Worm (Caenorhabditis elegans): ENCODE results near the gene irg-5.

The irg-5 gene

ce11 chrV:13715223-13715686 lies 23.0 kb downstream of the irg-5 start, which contains the start of gene zipt-9:
zipt-9 (minus strand) TSS chrV:13715273.
- peak; percentile 34 for TF ChIP-seq B0310.2 (tag; optimal IDR thresholded peaks at IDR 0.05)
- TF ChIP-seq scrt-1 (GFP tag; IDR thresholded peaks at IDR 0.05), result no peak
- TF ChIP-seq flt-1 (GFP tag; IDR thresholded peaks at IDR 0.05), result no peak
- peak; percentile 11 for TF ChIP-seq hmg-4 (GFP tag; optimal IDR thresholded peaks at IDR 0.05)
- TF ChIP-seq ets-7 (tag; optimal IDR thresholded peaks at IDR 0.05), result peak; percentile 57
- TF ChIP-seq tbx-37 (GFP tag; conservative IDR thresholded peaks at IDR 0.05), result peak; percentile 70
- no peak for TF ChIP-seq hnd-1 (tag; optimal IDR thresholded peaks at IDR 0.05)
- 0 out of 2 replicates have a peak, but pooled peaks have one; percentile 45 for TF ChIP-seq tbx-11 (GFP tag; IDR thresholded peaks at IDR 0.05)
- peak; percentile 28 for TF ChIP-seq tra-4 (tag; optimal IDR thresholded peaks at IDR 0.05)
- TF ChIP-seq F13C5.2 (tag; optimal IDR thresholded peaks at IDR 0.05), result peak; percentile 72
- no peak for TF ChIP-seq hmbx-1 (tag; optimal IDR thresholded peaks at IDR 0.05)
- no peak for TF ChIP-seq aly-1 (tag; optimal IDR thresholded peaks at IDR 0.05)

ce11 chrV:13711060-13711459 lies 27.2 kb downstream of the irg-5 start, which contains the start of gene srx-96:
srx-96 (plus strand) TSS chrV:13711360.
- TF ChIP-seq B0310.2 (tag; optimal IDR thresholded peaks at IDR 0.05), result no peak
- no peak for TF ChIP-seq sea-1 (GFP tag; conservative IDR thresholded peaks at IDR 0.05)
- TF ChIP-seq scrt-1 (GFP tag; IDR thresholded peaks at IDR 0.05), result no peak

- TF ChIP-seq ama-1 (optimal IDR thresholded peaks at IDR 0.05) (no peak), B0310.2 (tag; optimal IDR thresholded peaks at IDR 0.05) (no peak), tra-4 (tag; optimal IDR thresholded peaks at IDR 0.05) (no peak), ceh-13 (GFP tag; optimal IDR thresholded peaks at IDR 0.05) (no peak), hmbx-1 (tag; optimal IDR thresholded peaks at IDR 0.05) (no peak), F13C5.2 (tag; optimal IDR thresholded peaks at IDR 0.05) (no peak), sea-1 (GFP tag; conservative IDR thresholded peaks at IDR 0.05) (no peak), flt-1 (GFP tag; IDR thresholded peaks at IDR 0.05) (no peak), tbx-37 (GFP tag; conservative IDR thresholded peaks at IDR 0.05) (no peak), ceh-36 (tag; optimal IDR thresholded peaks at IDR 0.05) (no peak), tbx-11 (GFP tag; IDR thresholded peaks at IDR 0.05) (no peak), hmg-4 (GFP tag; optimal IDR thresholded peaks at IDR 0.05) (no peak), aly-1 (tag; optimal IDR thresholded peaks at IDR 0.05) (no peak), pes-1 (GFP tag; IDR thresholded peaks at IDR 0.05) (no peak), hnd-1 (tag; optimal IDR thresholded peaks at IDR 0.05) (no peak), scrt-1 (GFP tag; IDR thresholded peaks at IDR 0.05) (no peak), ets-7 (tag; optimal IDR thresholded peaks at IDR 0.05) (no peak)
Observed at ce11 chrV:13707295-13707694, 31.0 kb downstream of the irg-5 start, which contains the start of gene hlh-34. hlh-34 (minus strand) TSS chrV:13707395.

DNA sequence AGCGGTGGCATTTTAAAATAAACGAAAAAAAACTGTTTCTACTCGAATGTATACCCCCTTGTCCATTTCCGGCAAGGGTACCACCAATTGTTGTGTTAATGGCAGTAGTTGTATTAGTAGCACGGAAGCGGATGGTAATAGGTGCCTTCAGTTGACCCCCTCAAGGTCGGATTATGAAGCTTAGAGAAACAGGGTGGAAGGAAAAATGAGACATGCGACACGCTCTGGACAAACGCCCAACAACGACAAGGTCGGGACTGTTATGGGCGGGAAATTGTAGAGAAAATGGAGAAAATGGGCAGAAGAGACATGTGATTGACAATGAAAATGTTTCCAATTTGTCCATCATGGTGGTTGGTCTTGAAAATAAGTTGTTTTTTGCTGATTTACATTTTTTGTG lies 34.3 kb downstream of the irg-5 start, which contains the start of gene T01D3.3:
Gene T01D3.3, plus strand, starts transcription at position 312 of the 400 bp plus-strand sequence.
- TF ChIP-seq pes-1 (GFP tag; IDR thresholded peaks at IDR 0.05), result no peak
- TF ChIP-seq ceh-36 (tag; optimal IDR thresholded peaks at IDR 0.05), result peak; percentile 10
- TF ChIP-seq scrt-1 (GFP tag; IDR thresholded peaks at IDR 0.05), result no peak
- TF ChIP-seq ets-7 (tag; optimal IDR thresholded peaks at IDR 0.05), result no peak
- no peak for TF ChIP-seq sea-1 (GFP tag; conservative IDR thresholded peaks at IDR 0.05)
- TF ChIP-seq ceh-13 (GFP tag; optimal IDR thresholded peaks at IDR 0.05), result no peak
- TF ChIP-seq hnd-1 (tag; optimal IDR thresholded peaks at IDR 0.05), result no peak
- TF ChIP-seq hmbx-1 (tag; optimal IDR thresholded peaks at IDR 0.05), result no peak

DNA sequence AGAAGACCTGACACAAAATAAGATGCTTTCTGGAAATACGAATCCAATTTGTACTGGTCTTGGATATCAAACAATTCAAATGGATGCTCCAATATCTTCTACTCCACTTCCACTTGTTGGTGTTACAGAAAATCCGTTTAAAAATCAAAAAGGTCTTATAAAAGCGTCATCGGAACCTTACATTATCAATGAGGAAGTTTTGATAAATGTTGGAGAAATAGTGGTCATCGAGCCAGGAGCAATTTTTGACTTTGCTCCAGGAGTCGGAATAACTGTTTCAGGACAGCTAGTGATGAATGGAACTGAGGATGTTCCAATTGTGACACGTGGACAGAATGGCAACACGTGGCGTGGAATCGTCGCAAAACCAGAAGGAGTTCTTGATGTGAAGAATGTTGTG lies 44.2 kb downstream of the irg-5 start:
- TF ChIP-seq ets-7 (tag; optimal IDR thresholded peaks at IDR 0.05), result no peak
- no peak for TF ChIP-seq sea-1 (GFP tag; conservative IDR thresholded peaks at IDR 0.05)
- no peak for TF ChIP-seq B0310.2 (tag; optimal IDR thresholded peaks at IDR 0.05)
- no peak for TF ChIP-seq ama-1 (optimal IDR thresholded peaks at IDR 0.05)
- TF ChIP-seq pes-1 (GFP tag; IDR thresholded peaks at IDR 0.05), result no peak
- TF ChIP-seq flt-1 (GFP tag; IDR thresholded peaks at IDR 0.05), result no peak
- TF ChIP-seq ceh-13 (GFP tag; optimal IDR thresholded peaks at IDR 0.05), result no peak
- TF ChIP-seq hnd-1 (tag; optimal IDR thresholded peaks at IDR 0.05), result no peak
- TF ChIP-seq tra-4 (tag; optimal IDR thresholded peaks at IDR 0.05), result no peak
- no peak for TF ChIP-seq tbx-37 (GFP tag; conservative IDR thresholded peaks at IDR 0.05)
- no peak for TF ChIP-seq scrt-1 (GFP tag; IDR thresholded peaks at IDR 0.05)
- no peak for TF ChIP-seq F13C5.2 (tag; optimal IDR thresholded peaks at IDR 0.05)
- TF ChIP-seq hmg-4 (GFP tag; optimal IDR thresholded peaks at IDR 0.05), result no peak
- no peak for TF ChIP-seq tbx-11 (GFP tag; IDR thresholded peaks at IDR 0.05)

ce11 chrV:13690276-13690675 lies 48.0 kb downstream of the irg-5 start:
- TF ChIP-seq tbx-37 (GFP tag; conservative IDR thresholded peaks at IDR 0.05), result no peak
- TF ChIP-seq F13C5.2 (tag; optimal IDR thresholded peaks at IDR 0.05), result no peak
- no peak for TF ChIP-seq sea-1 (GFP tag; conservative IDR thresholded peaks at IDR 0.05)
- no peak for TF ChIP-seq pes-1 (GFP tag; IDR thresholded peaks at IDR 0.05)
- no peak for TF ChIP-seq ceh-36 (tag; optimal IDR thresholded peaks at IDR 0.05)
- TF ChIP-seq ceh-13 (GFP tag; optimal IDR thresholded peaks at IDR 0.05), result no peak
- TF ChIP-seq flt-1 (GFP tag; IDR thresholded peaks at IDR 0.05), result no peak
- no peak for TF ChIP-seq hnd-1 (tag; optimal IDR thresholded peaks at IDR 0.05)
- TF ChIP-seq ets-7 (tag; optimal IDR thresholded peaks at IDR 0.05), result no peak
- TF ChIP-seq tra-4 (tag; optimal IDR thresholded peaks at IDR 0.05), result no peak
- TF ChIP-seq B0310.2 (tag; optimal IDR thresholded peaks at IDR 0.05), result no peak
- TF ChIP-seq tbx-11 (GFP tag; IDR thresholded peaks at IDR 0.05), result no peak
- TF ChIP-seq scrt-1 (GFP tag; IDR thresholded peaks at IDR 0.05), result no peak
- TF ChIP-seq hmbx-1 (tag; optimal IDR thresholded peaks at IDR 0.05), result no peak
- TF ChIP-seq ama-1 (optimal IDR thresholded peaks at IDR 0.05), result no peak
- no peak for TF ChIP-seq aly-1 (tag; optimal IDR thresholded peaks at IDR 0.05)
- no peak for TF ChIP-seq hmg-4 (GFP tag; optimal IDR thresholded peaks at IDR 0.05)

DNA sequence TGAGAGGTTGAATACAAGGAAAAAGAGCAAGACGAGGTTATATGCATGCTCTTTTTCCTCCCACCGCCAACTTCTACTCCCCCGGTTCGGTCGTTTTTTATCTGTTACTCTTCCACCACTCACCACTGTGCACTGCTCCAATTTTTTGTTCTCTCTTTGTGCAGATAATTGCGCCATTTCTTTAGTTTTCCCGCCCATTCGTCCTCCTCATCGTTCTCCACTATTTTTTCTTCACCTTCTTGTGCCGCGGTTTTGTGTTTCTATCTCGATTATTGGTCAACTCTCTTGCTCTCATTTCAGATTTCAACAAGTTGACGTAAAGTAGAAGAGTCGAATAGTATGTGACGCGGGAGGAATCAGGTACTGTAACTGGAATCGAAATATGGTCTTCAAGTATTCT lies 48.7 kb downstream of the irg-5 start, which contains the start of gene T01D3.1:
Gene T01D3.1, plus strand, starts transcription at position 301 of the 400 bp plus-strand sequence.
- no peak for TF ChIP-seq F13C5.2 (tag; optimal IDR thresholded peaks at IDR 0.05)
- no peak for TF ChIP-seq tbx-11 (GFP tag; IDR thresholded peaks at IDR 0.05)
- TF ChIP-seq ets-7 (tag; optimal IDR thresholded peaks at IDR 0.05), result no peak
- TF ChIP-seq hmg-4 (GFP tag; optimal IDR thresholded peaks at IDR 0.05), result no peak
- TF ChIP-seq tra-4 (tag; optimal IDR thresholded peaks at IDR 0.05), result no peak
- no peak for TF ChIP-seq sea-1 (GFP tag; conservative IDR thresholded peaks at IDR 0.05)
- no peak for TF ChIP-seq B0310.2 (tag; optimal IDR thresholded peaks at IDR 0.05)
- TF ChIP-seq aly-1 (tag; optimal IDR thresholded peaks at IDR 0.05), result no peak
- TF ChIP-seq pes-1 (GFP tag; IDR thresholded peaks at IDR 0.05), result no peak
- no peak for TF ChIP-seq tbx-37 (GFP tag; conservative IDR thresholded peaks at IDR 0.05)
- no peak for TF ChIP-seq ceh-36 (tag; optimal IDR thresholded peaks at IDR 0.05)
- no peak for TF ChIP-seq flt-1 (GFP tag; IDR thresholded peaks at IDR 0.05)
- TF ChIP-seq ama-1 (optimal IDR thresholded peaks at IDR 0.05), result no peak
- no peak for TF ChIP-seq hmbx-1 (tag; optimal IDR thresholded peaks at IDR 0.05)
- no peak for TF ChIP-seq hnd-1 (tag; optimal IDR thresholded peaks at IDR 0.05)
- no peak for TF ChIP-seq scrt-1 (GFP tag; IDR thresholded peaks at IDR 0.05)
- no peak for TF ChIP-seq ceh-13 (GFP tag; optimal IDR thresholded peaks at IDR 0.05)

All from whole organism, early embryonic.